Fruit fly (Drosophila melanogaster) whole organism: ENCODE measurements around the gene Hr83.

Source experiments
- CG8478 ChIP-seq: fragments of >200 bp; optimal IDR thresholded peaks from 2 replicates; lab custom pipeline; 2018; ENCODE audit warnings: inconsistent platforms
- Dll ChIP-seq: fragments of >200 bp; optimal IDR thresholded peaks from 2 replicates; lab custom pipeline; 2017
- EcR ChIP-seq, 2 experiments: fragments of >200 bp; optimal IDR thresholded peaks; 2 replicates each; lab custom pipeline; 2017; ENCODE audit warnings: missing biosample characterization in 2 of 2, missing genetic modification characterization in 2 of 2, missing genetic modification reagents in 2 of 2
- pan ChIP-seq: fragments of >200 bp; optimal IDR thresholded peaks from 2 replicates; lab custom pipeline; 2017
- psq ChIP-seq: fragments of >200 bp; optimal IDR thresholded peaks from 2 replicates; lab custom pipeline; 2017
- usp ChIP-seq: fragments of >200 bp; optimal IDR thresholded peaks from 2 replicates; lab custom pipeline; 2017; ENCODE audit warnings: missing biosample characterization, missing genetic modification characterization, mixed read lengths

Hr83 gene

dm6 chr3R:6388414-6388830 lies 39.4 kb downstream of the Hr83 start:
- TF ChIP-seq usp, result no peak
- no peak for TF ChIP-seq CG8478 (lab: Kevin White, UChicago)
- TF ChIP-seq psq (lab: Kevin White, UChicago), result no peak
- TF ChIP-seq EcR (GFP tag; optimal IDR thresholded peaks at IDR 0.05; lab: Kevin White, UChicago), result no peak
- TF ChIP-seq pan (lab: Kevin White, UChicago), result no peak
- no peak for TF ChIP-seq Dll (lab: Kevin White, UChicago)

dm6 chr3R:6393515-6394246 lies 44.6 kb downstream of the Hr83 start:
- TF ChIP-seq pan (lab: Kevin White, UChicago) (no peak), usp (no peak), Dll (lab: Kevin White, UChicago) (no peak), psq (lab: Kevin White, UChicago) (no peak), CG8478 (lab: Kevin White, UChicago) (no peak), EcR (GFP tag; optimal IDR thresholded peaks at IDR 0.05; lab: Kevin White, UChicago) (no peak)

- no peak for TF ChIP-seq CG8478 (lab: Kevin White, UChicago)
- no peak for TF ChIP-seq psq (lab: Kevin White, UChicago)
- no peak for TF ChIP-seq EcR (GFP tag; optimal IDR thresholded peaks at IDR 0.05; lab: Kevin White, UChicago)
- TF ChIP-seq pan (lab: Kevin White, UChicago), result no peak
- no peak for TF ChIP-seq usp
- no peak for TF ChIP-seq Dll (lab: Kevin White, UChicago)
Measured at dm6 chr3R:6394247-6394522, 45.1 kb downstream of the Hr83 start.

dm6 chr3R:6395572-6396295 lies 46.7 kb downstream of the Hr83 start:
- TF ChIP-seq EcR (GFP tag; optimal IDR thresholded peaks at IDR 0.05; lab: Kevin White, UChicago) (peak in 1 of 2 experiments; percentile 41), Dll (lab: Kevin White, UChicago) (no peak)

- TF ChIP-seq usp, result no peak
- TF ChIP-seq Dll (lab: Kevin White, UChicago), result no peak
- no peak for TF ChIP-seq pan (lab: Kevin White, UChicago)
- no peak for TF ChIP-seq psq (lab: Kevin White, UChicago)
- no peak for TF ChIP-seq CG8478 (lab: Kevin White, UChicago)
Measured at dm6 chr3R:6396613-6397012, 47.6 kb downstream of the Hr83 start.

- TF ChIP-seq Dll (lab: Kevin White, UChicago) (no peak), psq (lab: Kevin White, UChicago) (no peak), CG8478 (lab: Kevin White, UChicago) (no peak), usp (no peak), EcR (GFP tag; optimal IDR thresholded peaks at IDR 0.05; lab: Kevin White, UChicago) (no peak), pan (lab: Kevin White, UChicago) (no peak)
Measured at dm6 chr3R:6397611-6398092, 48.6 kb downstream of the Hr83 start.

- no peak for TF ChIP-seq CG8478 (lab: Kevin White, UChicago)
- no peak for TF ChIP-seq psq (lab: Kevin White, UChicago)
- no peak for TF ChIP-seq EcR (GFP tag; optimal IDR thresholded peaks at IDR 0.05; lab: Kevin White, UChicago)
- TF ChIP-seq pan (lab: Kevin White, UChicago), result no peak
- TF ChIP-seq usp, result no peak
- no peak for TF ChIP-seq Dll (lab: Kevin White, UChicago)
Measured at dm6 chr3R:6399289-6399688, 50.2 kb downstream of the Hr83 start.

- TF ChIP-seq EcR (GFP tag; optimal IDR thresholded peaks at IDR 0.05; lab: Kevin White, UChicago) (no peak), psq (lab: Kevin White, UChicago) (no peak)
Measured at dm6 chr3R:6399752-6400151, 50.7 kb downstream of the Hr83 start.
